Worm (Caenorhabditis elegans): ENCODE results near the gene F18E9.8.

F18E9.8 gene

ce11 chrX:8566521-8567032, 14.8 kb downstream of the F18E9.8 start:
- TF ChIP-seq daf-16 (GFP tag; optimal IDR thresholded peaks at IDR 0.05) (no peak), daf-16 (tag; optimal IDR thresholded peaks at IDR 0.05) (no peak), aha-1 (tag) (peak; percentile 90), nhr-11 (tag; optimal IDR thresholded peaks at IDR 0.05) (peak; percentile 4)

- TF ChIP-seq snpc-4 (tag; optimal IDR thresholded peaks at IDR 0.05) (no peak), dmd-9 (GFP tag; IDR thresholded peaks at IDR 0.05) (no peak), ceh-28 (tag; optimal IDR thresholded peaks at IDR 0.05) (no peak), nhr-102 (tag; optimal IDR thresholded peaks at IDR 0.05) (no peak), nhr-111 (GFP tag; optimal IDR thresholded peaks at IDR 0.05) (no peak), lsy-2 (tag; optimal IDR thresholded peaks at IDR 0.05) (peak in 1 of 2 experiments; percentile 14), nhr-28 (tag; optimal IDR thresholded peaks at IDR 0.05) (no peak), mdl-1 (tag; optimal IDR thresholded peaks at IDR 0.05) (peak; percentile 36 to 83), skn-1 (tag; optimal IDR thresholded peaks at IDR 0.05) (no peak), set-16 (GFP tag; IDR thresholded peaks at IDR 0.05) (no peak), hmg-1.1 (GFP tag; IDR thresholded peaks at IDR 0.05) (0 out of 2 replicates have a peak, but pooled peaks have one; percentile 8), zag-1 (tag; optimal IDR thresholded peaks at IDR 0.05) (no peak), aha-1 (tag) (peak; percentile 94), nhr-10 (tag; optimal IDR thresholded peaks at IDR 0.05) (no peak), daf-16 (GFP tag; optimal IDR thresholded peaks at IDR 0.05) (no peak), daf-16 (tag; optimal IDR thresholded peaks at IDR 0.05) (peak; percentile 2), hlh-11 (tag; optimal IDR thresholded peaks at IDR 0.05) (peak; percentile 57), unc-62 (GFP tag; optimal IDR thresholded peaks at IDR 0.05 in 1 of 2) (peak in 1 of 2 experiments; percentile 98), unc-62 (tag; optimal IDR thresholded peaks at IDR 0.05) (no peak), Y5F2A.4 (GFP tag; optimal IDR thresholded peaks at IDR 0.05) (no peak), ZK337.2 (GFP tag; IDR thresholded peaks at IDR 0.05) (no peak), dmd-8 (GFP tag; IDR thresholded peaks at IDR 0.05) (no peak), fkh-10 (GFP tag; optimal IDR thresholded peaks at IDR 0.05) (peak; percentile 21), hif-1 (tag; optimal IDR thresholded peaks at IDR 0.05) (peak in 1 of 2 experiments; percentile 25), F26F4.8 (GFP tag; conservative IDR thresholded peaks at IDR 0.05) (no peak), F37D6.2 (tag; optimal IDR thresholded peaks at IDR 0.05) (peak; percentile 25), ceh-82 (tag; optimal IDR thresholded peaks at IDR 0.05) (no peak), R02D3.7 (tag; optimal IDR thresholded peaks at IDR 0.05) (no peak), zip-2 (tag; optimal IDR thresholded peaks at IDR 0.05) (no peak), rbr-2 (tag; optimal IDR thresholded peaks at IDR 0.05) (no peak), hlh-30 (tag; optimal IDR thresholded peaks at IDR 0.05; ENCODE audit: insufficient read depth) (peak; percentile 36), D1046.2 (GFP tag; IDR thresholded peaks at IDR 0.05) (no peak), zfp-2 (tag; optimal IDR thresholded peaks at IDR 0.05) (no peak), mes-2 (tag; optimal IDR thresholded peaks at IDR 0.05; ENCODE audit: poor library complexity, severe bottlenecking) (peak; percentile 23), ceh-44 (GFP tag; IDR thresholded peaks at IDR 0.05) (no peak), mxl-3 (GFP tag; optimal IDR thresholded peaks at IDR 0.05) (peak; percentile 44), cey-2 (tag; optimal IDR thresholded peaks at IDR 0.05; ENCODE audit: borderline replicate concordance, insufficient read depth) (no peak), mep-1 (tag; optimal IDR thresholded peaks at IDR 0.05) (peak; percentile 19), sdz-12 (GFP tag; optimal IDR thresholded peaks at IDR 0.05) (no peak), ctbp-1 (GFP tag; IDR thresholded peaks at IDR 0.05) (no peak), spr-3 (GFP tag; optimal IDR thresholded peaks at IDR 0.05) (no peak), nhr-11 (tag; optimal IDR thresholded peaks at IDR 0.05) (no peak), nhr-6 (tag; optimal IDR thresholded peaks at IDR 0.05) (no peak), ama-1 (optimal IDR thresholded peaks at IDR 0.05) (no peak)
These were observed 15.4 kb downstream of the F18E9.8 start for ce11 chrX:8565810-8566416.
